Worm (Caenorhabditis elegans) whole organism, L4 larva: ENCODE data around the gene str-206.

Experiments used
- D1046.2 ChIP-seq: fragments of 200-800 bp; sonication (Bioruptor generic); IDR thresholded peaks from 2 replicates; pipeline ENCODE4 v1.3.6; 2022; ENCODE audit warnings: missing genetic modification characterization, missing compliant biosample characterization
- R02D3.7 ChIP-seq: fragments of 150-350 bp; sonication (generic microtip); optimal IDR thresholded peaks from 3 replicates; lab custom pipeline; 2014; ENCODE audit warnings: missing biosample characterization, missing genetic modification characterization
- T26A8.4 ChIP-seq: fragments of 200-800 bp; sonication (Bioruptor generic); IDR thresholded peaks from 2 replicates; pipeline ENCODE4 v1.3.6; 2022; ENCODE audit warnings: missing genetic modification characterization, missing compliant biosample characterization
- Y75B8A.6 ChIP-seq: fragments of 200-800 bp; sonication (Bioruptor generic); IDR thresholded peaks from 2 replicates; pipeline ENCODE4 v1.3.6; 2022; ENCODE audit warnings: missing genetic modification reagents, missing genetic modification characterization, missing compliant biosample characterization
- aha-1 ChIP-seq: fragments of 150-350 bp; peaks from one replicate; lab custom pipeline; 2014; ENCODE audit warnings: missing biosample characterization, missing genetic modification characterization
- ama-1 ChIP-seq: fragments of 150-350 bp; optimal IDR thresholded peaks from 2 replicates; lab custom pipeline; 2014; ENCODE audit warnings: inconsistent platforms, mixed read lengths
- ceh-32 ChIP-seq: sonication (generic microtip); optimal IDR thresholded peaks from 2 replicates; lab custom pipeline; 2016; ENCODE audit warnings: mild to moderate bottlenecking, missing genetic modification characterization, missing compliant biosample characterization; ENCODE audit not compliant: poor library complexity
- ceh-62 ChIP-seq: sonication (generic microtip); optimal IDR thresholded peaks from 2 replicates; lab custom pipeline; 2017; ENCODE audit warnings: missing biosample characterization, missing genetic modification characterization
- ces-1 ChIP-seq: fragments of 150-350 bp; sonication (generic microtip); optimal IDR thresholded peaks from 4 replicates; lab custom pipeline; 2014; ENCODE audit warnings: missing biosample characterization, missing genetic modification reagents, missing genetic modification characterization
- daf-12 ChIP-seq: fragments of 150-350 bp; optimal IDR thresholded peaks from 2 replicates; lab custom pipeline; 2014; ENCODE audit warnings: missing biosample characterization, missing genetic modification reagents, missing genetic modification characterization
- daf-16 ChIP-seq, 3 experiments: sonication (generic microtip); optimal IDR thresholded peaks; 2 replicates each; lab custom pipeline; 2016 to 2017; ENCODE audit warnings: missing genetic modification characterization in 3 of 3, missing genetic modification reagents in 3 of 3, mild to moderate bottlenecking in 2 of 3, missing compliant biosample characterization in 2 of 3, missing biosample characterization in 1 of 3, moderate library complexity in 1 of 3
- dmd-6 ChIP-seq: fragments of 200-800 bp; sonication (Bioruptor generic); IDR thresholded peaks from 2 replicates; pipeline ENCODE4 v1.3.6; 2022; ENCODE audit warnings: missing genetic modification reagents, missing genetic modification characterization, missing compliant biosample characterization
- dmd-8 ChIP-seq: fragments of 200-800 bp; sonication (Bioruptor generic); IDR thresholded peaks from 2 replicates; pipeline ENCODE4 v1.3.6; 2022; ENCODE audit warnings: missing genetic modification characterization, missing compliant biosample characterization
- duxl-1 ChIP-seq: sonication (generic microtip); optimal IDR thresholded peaks from 2 replicates; lab custom pipeline; 2016; ENCODE audit warnings: mild to moderate bottlenecking, missing genetic modification characterization, moderate library complexity, missing compliant biosample characterization; ENCODE audit not compliant: poor library complexity
- dve-1 ChIP-seq: sonication (generic microtip); optimal IDR thresholded peaks from 2 replicates; lab custom pipeline; 2017; ENCODE audit warnings: antibody characterized with exemption, mild to moderate bottlenecking, missing genetic modification characterization, missing compliant biosample characterization; ENCODE audit not compliant: insufficient read depth
- fos-1 ChIP-seq: fragments of 150-350 bp; optimal IDR thresholded peaks from 2 replicates; lab custom pipeline; 2014; ENCODE audit warnings: missing biosample characterization, missing genetic modification characterization
- gei-8 ChIP-seq: fragments of 200-800 bp; sonication (Bioruptor generic); optimal IDR thresholded peaks from 2 replicates; lab custom pipeline; 2018; ENCODE audit warnings: mild to moderate bottlenecking, missing genetic modification characterization, missing compliant biosample characterization
- hlh-11 ChIP-seq: fragments of 200-800 bp; sonication (Bioruptor generic); optimal IDR thresholded peaks from 2 replicates; lab custom pipeline; 2018; ENCODE audit warnings: mild to moderate bottlenecking, missing genetic modification characterization, missing compliant biosample characterization
- hmg-1.1 ChIP-seq: fragments of 200-800 bp; sonication (Bioruptor generic); IDR thresholded peaks from 2 replicates; pipeline ENCODE4 v1.3.6; 2022; ENCODE audit warnings: missing genetic modification reagents, missing genetic modification characterization, missing compliant biosample characterization
- jun-1 ChIP-seq: fragments of 150-350 bp; optimal IDR thresholded peaks from 2 replicates; lab custom pipeline; 2014; ENCODE audit warnings: missing biosample characterization, missing genetic modification reagents, missing genetic modification characterization
- lin-38 ChIP-seq: fragments of 200-800 bp; sonication (Bioruptor generic); IDR thresholded peaks from 2 replicates; pipeline ENCODE4 v1.3.6; 2022; ENCODE audit warnings: missing genetic modification reagents, missing genetic modification characterization, missing compliant biosample characterization
- madf-5 ChIP-seq, 2 experiments: fragments of 200-800 bp; sonication (Bioruptor generic); IDR thresholded peaks; 2 replicates each; pipeline ENCODE4 v1.3.6; 2022; ENCODE audit warnings: missing compliant biosample characterization in 2 of 2, missing genetic modification characterization in 2 of 2
- mdl-1 ChIP-seq, 2 experiments: fragments of 150-350 bp in 1 of 2; sonication (generic microtip) in 1 of 2; optimal IDR thresholded peaks; 2 replicates each; lab custom pipeline; 2014 to 2017; ENCODE audit warnings: missing biosample characterization in 2 of 2, missing genetic modification characterization in 2 of 2
- mep-1 ChIP-seq: fragments of 150-350 bp; sonication (generic microtip); optimal IDR thresholded peaks from 3 replicates; lab custom pipeline; 2014; ENCODE audit warnings: missing biosample characterization, missing genetic modification characterization
- mes-2 ChIP-seq: sonication (generic microtip); optimal IDR thresholded peaks from 2 replicates; lab custom pipeline; 2016; ENCODE audit warnings: missing genotype, mild to moderate bottlenecking, missing genetic modification characterization, missing compliant biosample characterization; ENCODE audit not compliant: poor library complexity, severe bottlenecking
- nhr-102 ChIP-seq: sonication (generic microtip); optimal IDR thresholded peaks from 2 replicates; lab custom pipeline; 2016; ENCODE audit warnings: mild to moderate bottlenecking, missing genetic modification characterization, moderate library complexity, missing compliant biosample characterization
- nhr-111 ChIP-seq: fragments of 200-800 bp; sonication (Bioruptor generic); optimal IDR thresholded peaks from 2 replicates; lab custom pipeline; 2018; ENCODE audit warnings: mild to moderate bottlenecking, missing genetic modification characterization, missing compliant biosample characterization
- nhr-25 ChIP-seq: sonication (generic microtip); optimal IDR thresholded peaks from 2 replicates; lab custom pipeline; 2017; ENCODE audit warnings: missing genetic modification characterization, mild to moderate bottlenecking, missing compliant biosample characterization, antibody characterized with exemption, moderate library complexity, borderline replicate concordance; ENCODE audit not compliant: insufficient read depth
- nhr-42 ChIP-seq: fragments of 200-800 bp; sonication (Bioruptor generic); IDR thresholded peaks from 2 replicates; pipeline ENCODE4 v1.3.6; 2022; ENCODE audit warnings: missing genetic modification characterization, missing compliant biosample characterization
- nhr-6 ChIP-seq: fragments of 150-350 bp; optimal IDR thresholded peaks from 2 replicates; lab custom pipeline; 2014; ENCODE audit warnings: missing biosample characterization, missing genetic modification characterization
- nhr-76 ChIP-seq: fragments of 150-350 bp; optimal IDR thresholded peaks from 2 replicates; lab custom pipeline; 2014; ENCODE audit warnings: missing biosample characterization, missing genetic modification characterization
- nhr-77 ChIP-seq: fragments of 150-350 bp; optimal IDR thresholded peaks from 2 replicates; lab custom pipeline; 2014; ENCODE audit warnings: missing biosample characterization, missing genetic modification characterization
- sdz-12 ChIP-seq: fragments of 200-800 bp; sonication (Bioruptor generic); optimal IDR thresholded peaks from 2 replicates; lab custom pipeline; 2018; ENCODE audit warnings: mild to moderate bottlenecking, missing genetic modification characterization, missing compliant biosample characterization
- set-16 ChIP-seq: fragments of 200-800 bp; sonication (Bioruptor generic); IDR thresholded peaks from 2 replicates; pipeline ENCODE4 v1.3.6; 2022; ENCODE audit warnings: missing genetic modification reagents, missing genetic modification characterization, missing compliant biosample characterization
- snpc-1.2 ChIP-seq: fragments of 200-800 bp; sonication (Bioruptor generic); IDR thresholded peaks from 2 replicates; pipeline ENCODE4 v1.3.6; 2022; ENCODE audit warnings: missing genetic modification reagents, missing genetic modification characterization, missing compliant biosample characterization
- spr-1 ChIP-seq: sonication (generic microtip); optimal IDR thresholded peaks from 2 replicates; lab custom pipeline; 2016; ENCODE audit warnings: mild to moderate bottlenecking, missing genetic modification characterization, missing compliant biosample characterization
- unc-62 ChIP-seq, 3 experiments: fragments of 150-350 bp in 1 of 3; sonication (generic microtip); optimal IDR thresholded peaks in 2 of 3; peaks in 1 of 3; 1 replicate in 1 of 3; 2 replicates in 2 of 3; lab custom pipeline; 2014 to 2017; ENCODE audit warnings: missing biosample characterization in 3 of 3, missing genetic modification characterization in 3 of 3, missing genetic modification reagents in 3 of 3, missing genotype in 1 of 3
- vab-7 ChIP-seq: fragments of 200-800 bp; sonication (Bioruptor generic); IDR thresholded peaks from 2 replicates; pipeline ENCODE4 v1.3.6; 2022; ENCODE audit warnings: missing genetic modification reagents, missing genetic modification characterization, missing compliant biosample characterization
- zip-2 ChIP-seq: fragments of 150-350 bp; optimal IDR thresholded peaks from 2 replicates; lab custom pipeline; 2014; ENCODE audit warnings: missing biosample characterization, missing genetic modification characterization
- ztf-7 ChIP-seq: fragments of 150-350 bp; optimal IDR thresholded peaks from 2 replicates; lab custom pipeline; 2014; ENCODE audit warnings: missing biosample characterization, missing genetic modification characterization

The str-206 gene

DNA sequence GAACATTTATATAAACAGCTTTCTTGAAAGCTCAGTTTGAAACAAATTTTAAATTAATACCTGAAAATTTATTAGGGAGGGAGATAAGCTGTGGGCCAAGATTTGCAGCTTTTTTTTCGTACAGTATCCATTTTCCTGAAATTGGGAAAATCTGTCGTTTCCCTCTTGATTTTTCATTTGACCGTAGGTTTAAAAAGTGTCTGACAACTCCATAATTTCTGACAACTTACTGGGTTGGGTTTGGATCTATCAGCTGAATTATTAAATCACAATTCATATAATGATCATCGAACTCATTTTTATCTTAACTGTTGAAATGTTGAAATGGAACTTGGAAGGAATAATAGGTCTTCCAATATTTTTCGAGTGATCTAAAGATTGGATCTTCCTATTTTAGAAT is 2.8 kb downstream of the str-206 start:
- TF ChIP-seq mes-2 (peak; percentile 5), mdl-1 (tag; optimal IDR thresholded peaks at IDR 0.05; lab: Kevin White, UChicago) (no peak), D1046.2 (no peak), vab-7 (no peak), ceh-62 (tag; lab: Kevin White, UChicago) (no peak), dmd-6 (GFP tag; lab: Robert Waterston, UW) (peak; percentile 18), nhr-77 (tag; lab: Kevin White, UChicago) (peak; percentile 25), mep-1 (peak; percentile 41), nhr-25 (peak; percentile 44), dve-1 (peak; percentile 10), zip-2 (tag; lab: Kevin White, UChicago) (no peak), ama-1 (lab: Kevin White, UChicago) (peak; percentile 20), T26A8.4 (peak; percentile 16; the same call in 1 of the 2 replicates), unc-62 (GFP tag; optimal IDR thresholded peaks at IDR 0.05 in 1 of 2; lab: Kevin White, UChicago) (peak in 1 of 2 experiments; percentile 72), unc-62 (tag; optimal IDR thresholded peaks at IDR 0.05; lab: Kevin White, UChicago) (no peak)

DNA sequence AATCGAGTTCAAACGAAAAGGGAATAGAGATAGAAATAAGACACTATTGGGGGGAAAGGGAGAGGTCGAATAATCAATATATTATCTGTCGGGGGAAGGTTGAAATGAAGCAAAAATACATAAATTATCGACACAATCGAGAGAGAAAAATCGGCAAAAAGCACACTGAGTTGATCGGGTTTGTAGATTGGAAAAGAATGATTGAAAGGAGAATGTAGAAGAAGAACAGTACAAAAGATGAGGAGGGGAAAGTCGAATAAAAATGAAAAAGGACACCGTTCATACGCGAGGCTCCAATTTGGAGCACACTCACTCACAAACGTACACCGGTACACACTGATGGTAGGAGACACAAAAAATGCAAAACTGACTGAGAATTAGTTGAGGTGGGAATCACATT is 3.4 kb downstream of the str-206 start:
- no peak for TF ChIP-seq ztf-7 (tag; lab: Kevin White, UChicago)
- no peak for TF ChIP-seq ces-1 (GFP tag; lab: Kevin White, UChicago)
- TF ChIP-seq Y75B8A.6 (GFP tag; lab: Robert Waterston, UW) = 0 out of 2 replicates have a peak, but pooled peaks have one; percentile 7
- no peak for TF ChIP-seq nhr-6
- no peak for TF ChIP-seq jun-1 (tag; lab: Kevin White, UChicago)
- TF ChIP-seq fos-1 (tag; lab: Kevin White, UChicago) = peak; percentile 30
- TF ChIP-seq dve-1 = peak; percentile 2
- TF ChIP-seq spr-1 = no peak
- TF ChIP-seq duxl-1 (tag; lab: Kevin White, UChicago) = peak; percentile 54
- 0 out of 2 replicates have a peak, but pooled peaks have one; percentile 9 for TF ChIP-seq snpc-1.2 (GFP tag; lab: Robert Waterston, UW)
- 0 out of 2 replicates have a peak, but pooled peaks have one; percentile 5 for TF ChIP-seq nhr-42 (GFP tag; lab: Robert Waterston, UW)
- no peak for TF ChIP-seq hlh-11 (tag; lab: Kevin White, UChicago)
- peak; percentile 86 for TF ChIP-seq ama-1 (lab: Kevin White, UChicago)
- no peak for TF ChIP-seq zip-2 (tag; lab: Kevin White, UChicago)
- TF ChIP-seq nhr-76 = no peak
- peak; percentile 44 for TF ChIP-seq gei-8 (GFP tag; lab: Kevin White, UChicago)
- peak; percentile 94 for TF ChIP-seq aha-1 (tag; lab: Kevin White, UChicago)
- peak; percentile 27 for TF ChIP-seq mes-2
- no peak for TF ChIP-seq lin-38 (GFP tag; lab: Robert Waterston, UW)

DNA sequence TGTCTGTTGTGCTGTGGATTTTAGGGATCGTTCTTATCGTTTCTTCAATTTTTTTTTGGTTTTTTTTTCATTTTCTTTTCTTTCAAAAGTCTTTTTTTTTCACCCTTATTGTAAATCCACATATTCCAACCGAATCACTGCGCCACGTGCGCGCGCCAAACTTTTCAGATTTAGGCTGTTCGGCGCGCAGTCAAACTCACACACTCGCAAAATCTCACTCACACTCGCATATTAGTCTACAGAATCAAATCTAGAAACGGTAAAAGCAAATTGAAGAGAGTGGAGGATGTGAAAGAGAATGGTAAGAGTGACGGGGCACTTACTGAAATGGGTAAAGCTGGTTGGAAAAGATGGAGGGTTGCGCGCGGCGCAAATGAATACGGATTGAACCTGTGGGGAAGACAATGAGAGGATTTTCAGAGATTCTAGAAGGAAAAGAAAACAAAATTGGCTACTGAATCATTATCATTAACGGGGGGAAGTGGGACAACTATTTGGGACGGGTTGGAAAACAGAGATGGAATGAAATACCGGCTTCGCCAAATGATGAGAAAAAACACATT is 4.3 kb downstream of the str-206 start:
- TF ChIP-seq nhr-102 (no peak), madf-5 (GFP tag; IDR thresholded peaks at IDR 0.05; lab: Robert Waterston, UW) (0 out of 4 replicates have a peak, but pooled peaks of 1 of the 2 experiments have one; percentile 8), hmg-1.1 (GFP tag; lab: Robert Waterston, UW) (0 out of 2 replicates have a peak, but pooled peaks have one; percentile 9), snpc-1.2 (GFP tag; lab: Robert Waterston, UW) (0 out of 2 replicates have a peak, but pooled peaks have one; percentile 11), ceh-32 (tag; lab: Kevin White, UChicago) (no peak), sdz-12 (GFP tag; lab: Kevin White, UChicago) (peak; percentile 37), nhr-111 (GFP tag; lab: Kevin White, UChicago) (peak; percentile 10), aha-1 (tag; lab: Kevin White, UChicago) (peak; percentile 86), daf-12 (no peak), ama-1 (lab: Kevin White, UChicago) (peak; percentile 29), mdl-1 (tag; optimal IDR thresholded peaks at IDR 0.05; lab: Kevin White, UChicago) (peak in 1 of 2 experiments; percentile 12), R02D3.7 (no peak), daf-16 (GFP tag; optimal IDR thresholded peaks at IDR 0.05; lab: Kevin White, UChicago) (no peak), daf-16 (tag; optimal IDR thresholded peaks at IDR 0.05; lab: Kevin White, UChicago) (no peak), unc-62 (GFP tag; optimal IDR thresholded peaks at IDR 0.05 in 1 of 2; lab: Kevin White, UChicago) (peak in 1 of 2 experiments; percentile 97), unc-62 (tag; optimal IDR thresholded peaks at IDR 0.05; lab: Kevin White, UChicago) (no peak), dmd-8 (GFP tag; lab: Robert Waterston, UW) (0 out of 2 replicates have a peak, but pooled peaks have one; percentile 8), Y75B8A.6 (GFP tag; lab: Robert Waterston, UW) (0 out of 2 replicates have a peak, but pooled peaks have one; percentile 3), set-16 (GFP tag; lab: Robert Waterston, UW) (peak; percentile 10; the same call in 1 of the 2 replicates)
